Worm (Caenorhabditis elegans) whole organism, young adult: ENCODE measurements around the gene med-1.

Experiments
- C06A6.2 ChIP-seq: fragments of 200-800 bp; sonication (Bioruptor generic); conservative IDR thresholded peaks from 2 replicates; pipeline ENCODE4 v1.3.6; 2022; ENCODE audit warnings: missing genetic modification characterization, missing compliant biosample characterization
- K11D2.4 ChIP-seq: fragments of 200-800 bp; sonication (Bioruptor generic); IDR thresholded peaks from 2 replicates; pipeline ENCODE4 v1.3.6; 2022; ENCODE audit warnings: missing genetic modification reagents, missing genetic modification characterization, missing compliant biosample characterization
- ama-1 ChIP-seq, 3 experiments: fragments of 150-350 bp in 1 of 3; sonication (generic microtip) in 2 of 3; optimal IDR thresholded peaks; 2 replicates each; lab custom pipeline; 2014 to 2018; ENCODE audit warnings: missing biosample characterization in 2 of 3, missing genetic modification characterization in 2 of 3, missing genetic modification reagents in 2 of 3
- attf-3 ChIP-seq: fragments of 200-800 bp; sonication (Bioruptor generic); conservative IDR thresholded peaks from 2 replicates; pipeline ENCODE4 v1.3.6; 2022; ENCODE audit warnings: missing genetic modification reagents, missing genetic modification characterization, missing compliant biosample characterization
- ekl-4 ChIP-seq: fragments of 200-800 bp; sonication (Bioruptor generic); IDR thresholded peaks from 2 replicates; pipeline ENCODE4 v1.3.6; 2022; ENCODE audit warnings: missing genetic modification reagents, missing genetic modification characterization, missing compliant biosample characterization
- let-526 ChIP-seq: fragments of 200-800 bp; sonication (Bioruptor generic); IDR thresholded peaks from 2 replicates; pipeline ENCODE4 v1.3.6; 2022; ENCODE audit warnings: missing genetic modification reagents, missing genetic modification characterization, missing compliant biosample characterization
- sea-2 ChIP-seq: fragments of 200-800 bp; sonication (Bioruptor generic); IDR thresholded peaks from 2 replicates; pipeline ENCODE4 v1.3.6; 2022; ENCODE audit warnings: missing genetic modification characterization, missing compliant biosample characterization
- snpc-4 ChIP-seq, 5 experiments: fragments of 150-350 bp in 1 of 5; sonication (generic microtip) in 4 of 5; optimal IDR thresholded peaks; 2 replicates each; lab custom pipeline; 2014 to 2018; ENCODE audit warnings: missing genetic modification characterization in 5 of 5, missing biosample characterization in 3 of 5, antibody characterized with exemption in 2 of 5, mild to moderate bottlenecking in 2 of 5, missing compliant biosample characterization in 2 of 5, missing genotype in 2 of 5, moderate library complexity in 2 of 5, missing genetic modification reagents in 1 of 5
- tlf-1 ChIP-seq: fragments of 200-800 bp; sonication (Bioruptor generic); optimal IDR thresholded peaks from 2 replicates; lab custom pipeline; 2018; ENCODE audit warnings: mild to moderate bottlenecking, missing genetic modification characterization, missing compliant biosample characterization

ce11 chrX:12422580-12422979, 7.8 kb upstream of the med-1 start:
- no peak for TF ChIP-seq K11D2.4 (GFP tag; lab: Robert Waterston, UW)
- no peak for TF ChIP-seq sea-2 (GFP tag; lab: Robert Waterston, UW)
- no peak for TF ChIP-seq snpc-4 (GFP tag; optimal IDR thresholded peaks at IDR 0.05; lab: Kevin White, UChicago)
- no peak for TF ChIP-seq snpc-4 (tag; optimal IDR thresholded peaks at IDR 0.05; lab: Kevin White, UChicago)
- TF ChIP-seq ekl-4: no peak
- TF ChIP-seq tlf-1: no peak
- TF ChIP-seq let-526 (GFP tag; lab: Robert Waterston, UW): no peak
- no peak for TF ChIP-seq attf-3 (GFP tag; lab: Robert Waterston, UW)
- no peak for TF ChIP-seq C06A6.2 (GFP tag; lab: Robert Waterston, UW)
- no peak for TF ChIP-seq ama-1 (optimal IDR thresholded peaks at IDR 0.05; lab: Kevin White, UChicago)
- TF ChIP-seq ama-1 (GFP tag; optimal IDR thresholded peaks at IDR 0.05; lab: Kevin White, UChicago): no peak
